Worm (Caenorhabditis elegans) whole organism, L4/young adult: ENCODE results near the gene ZK669.2.

Source experiments
- W03F9.2 ChIP-seq: fragments of 150-350 bp; optimal IDR thresholded peaks from 2 replicates; lab custom pipeline; 2014; ENCODE audit warnings: missing biosample characterization, missing genetic modification characterization
- dao-5 ChIP-seq: sonication (generic microtip); optimal IDR thresholded peaks from 2 replicates; lab custom pipeline; 2016; ENCODE audit warnings: missing genotype, missing genetic modification characterization, moderate library complexity, missing compliant biosample characterization
- him-1 ChIP-seq: sonication (generic microtip); optimal IDR thresholded peaks from 2 replicates; lab custom pipeline; 2016; ENCODE audit warnings: missing genotype, missing genetic modification reagents, missing genetic modification characterization, missing compliant biosample characterization

ce11 chrII:7948278-7948677 lies 10.3 kb upstream of the ZK669.2 start:
- TF ChIP-seq him-1 (tag; lab: Kevin White, UChicago) (no peak), W03F9.2 (tag; lab: Kevin White, UChicago) (no peak), dao-5 (no peak)
